Worm (Caenorhabditis elegans): Measurements from ENCODE around the gene Y116A8C.30.

The Y116A8C.30 gene

ce11 chrIV:17118585-17118984 is 15.1 kb upstream of the Y116A8C.30 start, which contains the start of gene uaf-2:
Gene uaf-2, minus strand, starts transcription at chrIV:17118767.
- TF ChIP-seq klf-2 (GFP tag; conservative IDR thresholded peaks at IDR 0.05): no peak
- TF ChIP-seq flt-1 (GFP tag; IDR thresholded peaks at IDR 0.05): peak; percentile 25; the same call in 1 of the 2 replicates

ce11 chrIV:17116821-17117220 is 13.3 kb upstream of the Y116A8C.30 start:
- TF ChIP-seq tab-1 (GFP tag; IDR thresholded peaks at IDR 0.05): 0 out of 2 replicates have a peak, but pooled peaks have one; percentile 51
- TF ChIP-seq ztf-23 (GFP tag; IDR thresholded peaks at IDR 0.05): no peak
- TF ChIP-seq flt-1 (GFP tag; IDR thresholded peaks at IDR 0.05): no peak

ce11 chrIV:17116345-17116744 is 12.8 kb upstream of the Y116A8C.30 start, which contains the start of gene cyn-13:
Gene cyn-13, minus strand, starts transcription at chrIV:17116657.
- TF ChIP-seq ref-1 (GFP tag; conservative IDR thresholded peaks at IDR 0.05): no peak
- TF ChIP-seq klf-2 (GFP tag; conservative IDR thresholded peaks at IDR 0.05): no peak
- TF ChIP-seq T22C8.4 (GFP tag; IDR thresholded peaks at IDR 0.05): no peak
- TF ChIP-seq tab-1 (GFP tag; IDR thresholded peaks at IDR 0.05): no peak

- TF ChIP-seq klf-2 (GFP tag; conservative IDR thresholded peaks at IDR 0.05) (no peak), flt-1 (GFP tag; IDR thresholded peaks at IDR 0.05) (no peak), cog-1 (tag; optimal IDR thresholded peaks at IDR 0.05) (no peak), ztf-23 (GFP tag; IDR thresholded peaks at IDR 0.05) (no peak), ref-1 (GFP tag; conservative IDR thresholded peaks at IDR 0.05) (no peak), ztf-29 (GFP tag; IDR thresholded peaks at IDR 0.05) (no peak), med-1 (GFP tag; optimal IDR thresholded peaks at IDR 0.05; ENCODE audit: insufficient read depth) (no peak), T22C8.4 (GFP tag; IDR thresholded peaks at IDR 0.05) (no peak), tab-1 (GFP tag; IDR thresholded peaks at IDR 0.05) (no peak)
Measured at ce11 chrIV:17111813-17112212, 8.3 kb upstream of the Y116A8C.30 start, which contains the start of gene Y116A8C.33. Gene Y116A8C.33, plus strand, starts transcription at chrIV:17112113.

- TF ChIP-seq cog-1 (tag; optimal IDR thresholded peaks at IDR 0.05) (no peak), ztf-23 (GFP tag; IDR thresholded peaks at IDR 0.05) (no peak), T22C8.4 (GFP tag; IDR thresholded peaks at IDR 0.05) (no peak), ztf-29 (GFP tag; IDR thresholded peaks at IDR 0.05) (no peak), tab-1 (GFP tag; IDR thresholded peaks at IDR 0.05) (no peak), klf-2 (GFP tag; conservative IDR thresholded peaks at IDR 0.05) (no peak), ref-1 (GFP tag; conservative IDR thresholded peaks at IDR 0.05) (no peak), med-1 (GFP tag; optimal IDR thresholded peaks at IDR 0.05; ENCODE audit: insufficient read depth) (no peak), flt-1 (GFP tag; IDR thresholded peaks at IDR 0.05) (no peak)
Measured at ce11 chrIV:17110882-17111281, 7.4 kb upstream of the Y116A8C.30 start, which contains the start of gene sfa-1. Gene sfa-1, minus strand, starts transcription at chrIV:17110982.

- TF ChIP-seq flt-1 (GFP tag; IDR thresholded peaks at IDR 0.05): no peak
- no peak for TF ChIP-seq cog-1 (tag; optimal IDR thresholded peaks at IDR 0.05)
- no peak for TF ChIP-seq tab-1 (GFP tag; IDR thresholded peaks at IDR 0.05)
- no peak for TF ChIP-seq med-1 (GFP tag; optimal IDR thresholded peaks at IDR 0.05; ENCODE audit: insufficient read depth)
- no peak for TF ChIP-seq T22C8.4 (GFP tag; IDR thresholded peaks at IDR 0.05)
- no peak for TF ChIP-seq ref-1 (GFP tag; conservative IDR thresholded peaks at IDR 0.05)
Measured at ce11 chrIV:17109436-17109835, 5.9 kb upstream of the Y116A8C.30 start.

- TF ChIP-seq ztf-29 (GFP tag; IDR thresholded peaks at IDR 0.05) (no peak), cog-1 (tag; optimal IDR thresholded peaks at IDR 0.05) (no peak), ztf-23 (GFP tag; IDR thresholded peaks at IDR 0.05) (no peak), klf-2 (GFP tag; conservative IDR thresholded peaks at IDR 0.05) (no peak), tab-1 (GFP tag; IDR thresholded peaks at IDR 0.05) (no peak), med-1 (GFP tag; optimal IDR thresholded peaks at IDR 0.05; ENCODE audit: insufficient read depth) (no peak)
Measured at ce11 chrIV:17108805-17109204, 5.3 kb upstream of the Y116A8C.30 start.

ce11 chrIV:17108200-17108599 is 4.7 kb upstream of the Y116A8C.30 start:
- peak; percentile 39; the same call in 1 of the 2 replicates for TF ChIP-seq T22C8.4 (GFP tag; IDR thresholded peaks at IDR 0.05)
- 0 out of 2 replicates have a peak, but pooled peaks have one; percentile 51 for TF ChIP-seq klf-2 (GFP tag; conservative IDR thresholded peaks at IDR 0.05)
- 0 out of 2 replicates have a peak, but pooled peaks have one; percentile 33 for TF ChIP-seq ztf-23 (GFP tag; IDR thresholded peaks at IDR 0.05)
- TF ChIP-seq flt-1 (GFP tag; IDR thresholded peaks at IDR 0.05): peak; percentile 78
- TF ChIP-seq med-1 (GFP tag; optimal IDR thresholded peaks at IDR 0.05; ENCODE audit: insufficient read depth): no peak

- TF ChIP-seq flt-1 (GFP tag; IDR thresholded peaks at IDR 0.05) (no peak), med-1 (GFP tag; optimal IDR thresholded peaks at IDR 0.05; ENCODE audit: insufficient read depth) (no peak), ztf-29 (GFP tag; IDR thresholded peaks at IDR 0.05) (no peak), klf-2 (GFP tag; conservative IDR thresholded peaks at IDR 0.05) (no peak), T22C8.4 (GFP tag; IDR thresholded peaks at IDR 0.05) (no peak), ztf-23 (GFP tag; IDR thresholded peaks at IDR 0.05) (no peak), tab-1 (GFP tag; IDR thresholded peaks at IDR 0.05) (no peak)
Measured at ce11 chrIV:17105578-17105977, 2.1 kb upstream of the Y116A8C.30 start.

ce11 chrIV:17104157-17104872 is 800 bp upstream of the Y116A8C.30 start:
- no peak for TF ChIP-seq klf-2 (GFP tag; conservative IDR thresholded peaks at IDR 0.05)
- TF ChIP-seq ref-1 (GFP tag; conservative IDR thresholded peaks at IDR 0.05): no peak
- no peak for TF ChIP-seq T22C8.4 (GFP tag; IDR thresholded peaks at IDR 0.05)
- no peak for TF ChIP-seq ztf-29 (GFP tag; IDR thresholded peaks at IDR 0.05)
- TF ChIP-seq med-1 (GFP tag; optimal IDR thresholded peaks at IDR 0.05; ENCODE audit: insufficient read depth): no peak
- TF ChIP-seq ztf-23 (GFP tag; IDR thresholded peaks at IDR 0.05): no peak
- TF ChIP-seq cog-1 (tag; optimal IDR thresholded peaks at IDR 0.05): no peak
- no peak for TF ChIP-seq tab-1 (GFP tag; IDR thresholded peaks at IDR 0.05)
- no peak for TF ChIP-seq flt-1 (GFP tag; IDR thresholded peaks at IDR 0.05)

Data from whole organism, midembryonic.